Fruit fly (Drosophila melanogaster): ENCODE measurements around the gene rn.

DNA sequence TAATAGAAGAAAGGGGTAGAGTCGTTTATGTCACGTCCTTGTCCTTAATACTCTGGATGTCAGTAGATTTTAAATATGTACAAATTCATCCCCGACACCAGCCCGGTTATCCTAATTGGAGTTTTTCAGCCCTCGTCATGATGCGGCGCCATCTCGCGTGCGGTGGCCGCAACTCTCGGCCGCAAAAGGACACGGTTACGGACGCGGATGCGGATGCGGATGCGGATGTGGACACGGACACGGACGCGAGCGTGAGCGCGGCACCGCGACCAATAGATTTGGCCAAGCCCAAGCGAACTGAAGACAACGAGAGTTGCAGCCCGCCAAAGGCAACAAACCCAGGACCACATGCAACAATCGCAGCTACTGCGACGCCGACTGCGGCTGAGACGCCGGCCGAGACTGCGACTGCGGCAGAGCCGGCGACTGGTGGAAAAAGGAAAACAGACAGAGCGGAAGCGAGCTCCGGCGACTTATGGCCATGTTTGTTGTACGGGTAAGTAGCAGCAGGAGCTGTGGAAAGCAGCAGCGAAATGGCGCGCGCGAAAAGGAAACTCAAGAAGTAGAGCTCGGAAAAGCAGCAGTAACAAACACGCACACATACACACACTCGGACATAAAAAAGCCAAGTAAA, 4.9 kb downstream of the rn start, which contains the start of gene CG42544:
- no peak for TF ChIP-seq Hr83 (GFP tag; optimal IDR thresholded peaks at IDR 0.05; ENCODE audit: poor library complexity, severe bottlenecking)
- no peak for TF ChIP-seq pan (optimal IDR thresholded peaks at IDR 0.05)
- no peak for TF ChIP-seq h (GFP tag; optimal IDR thresholded peaks at IDR 0.05)
- TF ChIP-seq Abd-B (GFP tag; optimal IDR thresholded peaks at IDR 0.05) = no peak
- no peak for TF ChIP-seq Hr78 (GFP tag; optimal IDR thresholded peaks at IDR 0.05)
- TF ChIP-seq usp (GFP tag; optimal IDR thresholded peaks at IDR 0.05) = no peak
- no peak for TF ChIP-seq lola (GFP tag; optimal IDR thresholded peaks at IDR 0.05)
- TF ChIP-seq brk (GFP tag; optimal IDR thresholded peaks at IDR 0.05) = no peak
- no peak for TF ChIP-seq Dif (GFP tag; optimal IDR thresholded peaks at IDR 0.05; ENCODE audit: partially characterized antibody)
- TF ChIP-seq br (GFP tag; optimal IDR thresholded peaks at IDR 0.05) = no peak
